Worm (Caenorhabditis elegans) whole organism, L1 larva: ENCODE measurements around the gene F46B6.10.

Experiments used
- C04F5.9 ChIP-seq: sonication (generic microtip); optimal IDR thresholded peaks from 2 replicates; lab custom pipeline; 2016; ENCODE audit warnings: missing genetic modification characterization, missing compliant biosample characterization
- C16A3.4 ChIP-seq: fragments of 150-350 bp; optimal IDR thresholded peaks from 2 replicates; lab custom pipeline; 2014; ENCODE audit warnings: missing biosample characterization, missing genetic modification characterization
- aha-1 ChIP-seq: fragments of 150-350 bp; optimal IDR thresholded peaks from 2 replicates; lab custom pipeline; 2014; ENCODE audit warnings: missing biosample characterization, missing genetic modification characterization
- alr-1 ChIP-seq: fragments of 200-800 bp; sonication (Bioruptor generic); optimal IDR thresholded peaks from 2 replicates; lab custom pipeline; 2018; ENCODE audit warnings: borderline replicate concordance, mild to moderate bottlenecking, missing genetic modification characterization, missing compliant biosample characterization
- aly-2 ChIP-seq: fragments of 150-350 bp; optimal IDR thresholded peaks from 2 replicates; lab custom pipeline; 2014; ENCODE audit warnings: missing biosample characterization, missing genetic modification characterization
- blmp-1 ChIP-seq: fragments of 150-350 bp; optimal IDR thresholded peaks from 2 replicates; lab custom pipeline; 2014; ENCODE audit warnings: missing biosample characterization, missing genetic modification characterization
- ceh-82 ChIP-seq, 3 experiments: fragments of 150-350 bp in 1 of 3; sonication (generic microtip) in 2 of 3; optimal IDR thresholded peaks; 2 replicates each; lab custom pipeline; 2014 to 2017; ENCODE audit warnings: missing biosample characterization in 3 of 3, missing genetic modification characterization in 3 of 3
- ceh-88 ChIP-seq: fragments of 200-800 bp; sonication (Bioruptor generic); IDR thresholded peaks from 2 replicates; pipeline ENCODE4 v1.3.6; 2022; ENCODE audit warnings: missing genetic modification characterization, missing compliant biosample characterization
- ces-1 ChIP-seq: fragments of 150-350 bp; optimal IDR thresholded peaks from 2 replicates; lab custom pipeline; 2014; ENCODE audit warnings: missing biosample characterization, missing genetic modification reagents, missing genetic modification characterization
- dpl-1 ChIP-seq, 3 experiments: fragments of 150-350 bp in 2 of 3; sonication (generic microtip) in 1 of 3; optimal IDR thresholded peaks; 2 replicates each; lab custom pipeline; 2014 to 2017; ENCODE audit warnings: missing biosample characterization in 3 of 3, missing genetic modification characterization in 3 of 3, missing genetic modification reagents in 3 of 3
- efl-1 ChIP-seq, 4 experiments: fragments of 150-350 bp; optimal IDR thresholded peaks in 3 of 4; peaks in 1 of 4; 1 replicate in 1 of 4; 2 replicates in 3 of 4; lab custom pipeline; 2014; ENCODE audit warnings: missing biosample characterization in 2 of 4, missing genetic modification characterization in 2 of 4, missing genetic modification reagents in 2 of 4
- elt-2 ChIP-seq: sonication (generic microtip); optimal IDR thresholded peaks from 2 replicates; lab custom pipeline; 2016; ENCODE audit warnings: missing genetic modification characterization, mild to moderate bottlenecking, inconsistent platforms, missing compliant biosample characterization, missing genetic modification reagents
- elt-3 ChIP-seq, 6 experiments: fragments of 150-350 bp in 1 of 6; sonication (generic microtip); optimal IDR thresholded peaks; 2 replicates each; lab custom pipeline; 2017 to 2018; ENCODE audit warnings: missing biosample characterization in 6 of 6, missing genetic modification characterization in 6 of 6, inconsistent platforms in 1 of 6
- ets-5 ChIP-seq: fragments of 200-800 bp; sonication (Bioruptor generic); IDR thresholded peaks from 2 replicates; pipeline ENCODE4 v1.3.6; 2022; ENCODE audit warnings: missing genetic modification characterization, missing compliant biosample characterization
- fkh-4 ChIP-seq: sonication (generic microtip); optimal IDR thresholded peaks from 2 replicates; lab custom pipeline; 2016; ENCODE audit warnings: missing compliant biosample characterization, missing genetic modification characterization, borderline replicate concordance
- grh-1 ChIP-seq: fragments of 200-800 bp; sonication (Bioruptor generic); IDR thresholded peaks from 2 replicates; pipeline ENCODE4 v1.3.6; 2022; ENCODE audit warnings: missing genetic modification reagents, missing genetic modification characterization, missing compliant biosample characterization
- hlh-4 ChIP-seq: sonication (generic microtip); optimal IDR thresholded peaks from 2 replicates; lab custom pipeline; 2016; ENCODE audit warnings: mild to moderate bottlenecking, missing genetic modification characterization, missing compliant biosample characterization
- hpl-2 ChIP-seq: fragments of 150-350 bp; optimal IDR thresholded peaks from 2 replicates; lab custom pipeline; 2014; ENCODE audit warnings: missing biosample characterization, missing genetic modification reagents, missing genetic modification characterization
- irx-1 ChIP-seq: sonication (generic microtip); optimal IDR thresholded peaks from 2 replicates; lab custom pipeline; 2016; ENCODE audit warnings: missing genetic modification characterization, missing compliant biosample characterization
- isw-1 ChIP-seq: fragments of 200-800 bp; sonication (Bioruptor generic); IDR thresholded peaks from 2 replicates; pipeline ENCODE4 v1.3.6; 2022; ENCODE audit warnings: missing genetic modification characterization, missing compliant biosample characterization
- jun-1 ChIP-seq: fragments of 150-350 bp; optimal IDR thresholded peaks from 2 replicates; lab custom pipeline; 2014; ENCODE audit warnings: missing biosample characterization, missing genetic modification reagents, missing genetic modification characterization
- lin-14 ChIP-seq: fragments of 200-800 bp; sonication (Bioruptor generic); optimal IDR thresholded peaks from 2 replicates; lab custom pipeline; 2018; ENCODE audit warnings: mild to moderate bottlenecking, missing genetic modification characterization, moderate library complexity, missing compliant biosample characterization
- lin-15B ChIP-seq: fragments of 150-350 bp; sonication (generic microtip); optimal IDR thresholded peaks from 3 replicates; lab custom pipeline; 2014; ENCODE audit warnings: missing biosample characterization, missing genetic modification characterization
- lin-35 ChIP-seq, 2 experiments: fragments of 150-350 bp; optimal IDR thresholded peaks; 2 replicates each; lab custom pipeline; 2014; ENCODE audit warnings: missing biosample characterization in 2 of 2, missing genetic modification characterization in 2 of 2, missing genetic modification reagents in 2 of 2
- lsy-2 ChIP-seq, 2 experiments: fragments of 150-350 bp; optimal IDR thresholded peaks; 2 replicates each; lab custom pipeline; 2014; ENCODE audit warnings: missing biosample characterization in 2 of 2, missing genetic modification characterization in 2 of 2
- mdl-1 ChIP-seq, 2 experiments: fragments of 150-350 bp; optimal IDR thresholded peaks; 2 replicates each; lab custom pipeline; 2014 to 2017; ENCODE audit warnings: missing biosample characterization in 2 of 2, missing genetic modification characterization in 2 of 2, inconsistent platforms in 1 of 2
- mep-1 ChIP-seq: fragments of 150-350 bp; optimal IDR thresholded peaks from 2 replicates; lab custom pipeline; 2014; ENCODE audit warnings: missing biosample characterization, missing genetic modification characterization
- nhr-12 ChIP-seq: sonication (generic microtip); optimal IDR thresholded peaks from 2 replicates; lab custom pipeline; 2017; ENCODE audit warnings: missing biosample characterization, missing genetic modification characterization
- nhr-47 ChIP-seq: sonication (generic microtip); optimal IDR thresholded peaks from 2 replicates; lab custom pipeline; 2016; ENCODE audit warnings: mild to moderate bottlenecking, missing genetic modification characterization, moderate library complexity, missing compliant biosample characterization
- nhr-71 ChIP-seq: sonication (generic microtip); optimal IDR thresholded peaks from 2 replicates; lab custom pipeline; 2016; ENCODE audit warnings: mild to moderate bottlenecking, missing genetic modification characterization, moderate library complexity, missing compliant biosample characterization
- nhr-77 ChIP-seq: fragments of 150-350 bp; optimal IDR thresholded peaks from 2 replicates; lab custom pipeline; 2014; ENCODE audit warnings: missing biosample characterization, missing genetic modification characterization
- nhr-85 ChIP-seq: sonication (generic microtip); peaks from one replicate; lab custom pipeline; 2016; ENCODE audit warnings: missing genetic modification characterization, inconsistent platforms, missing compliant biosample characterization
- nhr-90 ChIP-seq: sonication (generic microtip); optimal IDR thresholded peaks from 2 replicates; lab custom pipeline; 2016; ENCODE audit warnings: mild to moderate bottlenecking, missing genetic modification characterization, missing compliant biosample characterization; ENCODE audit not compliant: poor library complexity
- pax-3 ChIP-seq: fragments of 200-800 bp; sonication (Bioruptor generic); optimal IDR thresholded peaks from 2 replicates; lab custom pipeline; 2018; ENCODE audit warnings: mild to moderate bottlenecking, missing genetic modification characterization, moderate library complexity, missing compliant biosample characterization
- snu-23 ChIP-seq: sonication (generic microtip); optimal IDR thresholded peaks from 2 replicates; lab custom pipeline; 2016; ENCODE audit warnings: missing genetic modification characterization, missing compliant biosample characterization
- sup-37 ChIP-seq: fragments of 200-800 bp; sonication (Bioruptor generic); optimal IDR thresholded peaks from 2 replicates; lab custom pipeline; 2018; ENCODE audit warnings: mild to moderate bottlenecking, missing genetic modification characterization, missing compliant biosample characterization
- swsn-7 ChIP-seq: sonication (generic microtip); optimal IDR thresholded peaks from 2 replicates; lab custom pipeline; 2016; ENCODE audit warnings: missing genetic modification characterization, missing compliant biosample characterization
- tbx-2 ChIP-seq: sonication (generic microtip); optimal IDR thresholded peaks from 2 replicates; lab custom pipeline; 2016; ENCODE audit warnings: missing genetic modification characterization, missing compliant biosample characterization
- tlp-1 ChIP-seq: fragments of 150-350 bp; optimal IDR thresholded peaks from 2 replicates; lab custom pipeline; 2014; ENCODE audit warnings: missing biosample characterization, missing genetic modification characterization
- unc-62 ChIP-seq: fragments of 150-350 bp; optimal IDR thresholded peaks from 2 replicates; lab custom pipeline; 2014; ENCODE audit warnings: missing biosample characterization, missing genetic modification reagents, missing genetic modification characterization
- unc-86 ChIP-seq: sonication (generic microtip); optimal IDR thresholded peaks from 2 replicates; lab custom pipeline; 2016; ENCODE audit warnings: missing genetic modification characterization, missing compliant biosample characterization
- unc-98 ChIP-seq: fragments of 200-800 bp; sonication (Bioruptor generic); IDR thresholded peaks from 2 replicates; pipeline ENCODE4 v1.3.6; 2022; ENCODE audit warnings: missing genetic modification characterization, missing compliant biosample characterization
- vab-15 ChIP-seq: sonication (generic microtip); optimal IDR thresholded peaks from 2 replicates; lab custom pipeline; 2017; ENCODE audit warnings: missing genotype, mild to moderate bottlenecking, missing genetic modification characterization, missing compliant biosample characterization
- xbp-1 ChIP-seq: sonication (generic microtip); optimal IDR thresholded peaks from 2 replicates; lab custom pipeline; 2016; ENCODE audit warnings: missing genetic modification characterization, missing compliant biosample characterization
- zag-1 ChIP-seq: fragments of 150-350 bp; optimal IDR thresholded peaks from 2 replicates; lab custom pipeline; 2014; ENCODE audit warnings: missing biosample characterization, missing genetic modification characterization

The F46B6.10 gene

ce11 chrV:9765622-9766021 lies 36.2 kb downstream of the F46B6.10 start (continued):
- TF ChIP-seq blmp-1 (tag; lab: Kevin White, UChicago) (no peak), ces-1 (GFP tag; lab: Kevin White, UChicago) (peak; percentile 100), mep-1 (tag; lab: Kevin White, UChicago) (no peak), grh-1 (GFP tag; lab: Robert Waterston, UW) (no peak), ceh-82 (tag; optimal IDR thresholded peaks at IDR 0.05; lab: Kevin White, UChicago) (no peak), ets-5 (GFP tag; lab: Robert Waterston, UW) (no peak), nhr-47 (peak; percentile 30), nhr-90 (no peak), unc-98 (GFP tag; lab: Robert Waterston, UW) (no peak), aly-2 (no peak), tbx-2 (tag; lab: Kevin White, UChicago) (peak; percentile 17), isw-1 (GFP tag; lab: Robert Waterston, UW) (no peak), zag-1 (tag; lab: Kevin White, UChicago) (no peak), xbp-1 (tag; lab: Kevin White, UChicago) (no peak), unc-86 (no peak), nhr-71 (tag; lab: Kevin White, UChicago) (peak; percentile 42), nhr-77 (no peak), snu-23 (no peak), jun-1 (tag; lab: Kevin White, UChicago) (no peak), alr-1 (tag; lab: Kevin White, UChicago) (no peak), efl-1 (optimal IDR thresholded peaks at IDR 0.05; lab: Kevin White, UChicago) (peak in 1 of 2 experiments; percentile 8), efl-1 (GFP tag; optimal IDR thresholded peaks at IDR 0.05 in 1 of 2; lab: Kevin White, UChicago) (no peak), tlp-1 (tag; lab: Kevin White, UChicago) (no peak), C16A3.4 (tag; lab: Kevin White, UChicago) (no peak), lin-14 (GFP tag; lab: Kevin White, UChicago) (peak; percentile 88), sup-37 (GFP tag; lab: Kevin White, UChicago) (no peak), elt-2 (tag; lab: Kevin White, UChicago) (no peak), hpl-2 (GFP tag; lab: Kevin White, UChicago) (no peak), dpl-1 (GFP tag; optimal IDR thresholded peaks at IDR 0.05; lab: Kevin White, UChicago) (no peak)

ce11 chrV:9764552-9764951 lies 37.3 kb downstream of the F46B6.10 start:
- no peak for TF ChIP-seq efl-1 (optimal IDR thresholded peaks at IDR 0.05; lab: Kevin White, UChicago)
- TF ChIP-seq efl-1 (GFP tag; optimal IDR thresholded peaks at IDR 0.05 in 1 of 2; lab: Kevin White, UChicago), result peak in 1 of 2 experiments; percentile 30
- TF ChIP-seq unc-86, result no peak

ce11 chrV:9763759-9764158 lies 38.1 kb downstream of the F46B6.10 start:
- TF ChIP-seq aha-1 (tag; lab: Kevin White, UChicago), result no peak
- no peak for TF ChIP-seq irx-1 (tag; lab: Kevin White, UChicago)
- TF ChIP-seq nhr-85 (tag; lab: Kevin White, UChicago), result no peak
- no peak for TF ChIP-seq fkh-4
- no peak for TF ChIP-seq lin-15B (tag; lab: Kevin White, UChicago)
- no peak for TF ChIP-seq lsy-2 (tag; optimal IDR thresholded peaks at IDR 0.05; lab: Kevin White, UChicago)
- TF ChIP-seq tlp-1 (tag; lab: Kevin White, UChicago), result no peak

ce11 chrV:9758437-9758836 lies 43.4 kb downstream of the F46B6.10 start:
- TF ChIP-seq blmp-1 (tag; lab: Kevin White, UChicago) (peak; percentile 96), lin-14 (GFP tag; lab: Kevin White, UChicago) (peak; percentile 62), irx-1 (tag; lab: Kevin White, UChicago) (no peak)

ce11 chrV:9757884-9758283 lies 44.0 kb downstream of the F46B6.10 start, which contains the start of gene F58E6.11:
TSS of gene F58E6.11 (minus strand) at chrV:9757984.
- TF ChIP-seq elt-2 (tag; lab: Kevin White, UChicago) (no peak), lin-35 (GFP tag; optimal IDR thresholded peaks at IDR 0.05; lab: Kevin White, UChicago) (no peak), elt-3 (tag; optimal IDR thresholded peaks at IDR 0.05; lab: Kevin White, UChicago) (no peak), swsn-7 (tag; lab: Kevin White, UChicago) (no peak), hlh-4 (tag; lab: Kevin White, UChicago) (no peak), ceh-88 (GFP tag; lab: Robert Waterston, UW) (no peak), aha-1 (tag; lab: Kevin White, UChicago) (no peak), vab-15 (tag; lab: Kevin White, UChicago) (no peak), C04F5.9 (tag; lab: Kevin White, UChicago) (no peak), nhr-12 (tag; lab: Kevin White, UChicago) (no peak), hpl-2 (GFP tag; lab: Kevin White, UChicago) (no peak), mdl-1 (tag; optimal IDR thresholded peaks at IDR 0.05; lab: Kevin White, UChicago) (no peak), aly-2 (no peak), lin-14 (GFP tag; lab: Kevin White, UChicago) (no peak), unc-62 (GFP tag; lab: Kevin White, UChicago) (no peak), grh-1 (GFP tag; lab: Robert Waterston, UW) (no peak), fkh-4 (no peak), pax-3 (no peak)
